Worm (Caenorhabditis elegans) whole organism, L3 larva: ENCODE measurements around the gene sru-40.
A peak's percentile ranks its signal among the peaks of the same experiment; 100 is the strongest.

Experiments
- aly-2 ChIP-seq: fragments of 150-350 bp; optimal IDR thresholded peaks from 2 replicates; lab custom pipeline; 2014; ENCODE audit warnings: missing biosample characterization, missing genetic modification characterization
- ama-1 ChIP-seq: fragments of 150-350 bp; optimal IDR thresholded peaks from 2 replicates; lab custom pipeline; 2018
- ceh-28 ChIP-seq: fragments of 150-350 bp; optimal IDR thresholded peaks from 2 replicates; lab custom pipeline; 2014; ENCODE audit warnings: missing biosample characterization, missing genetic modification reagents, missing genetic modification characterization
- daf-12 ChIP-seq: fragments of 150-350 bp; optimal IDR thresholded peaks from 2 replicates; lab custom pipeline; 2014; ENCODE audit warnings: missing biosample characterization, missing genetic modification reagents, missing genetic modification characterization
- egl-27 ChIP-seq: sonication (generic microtip); optimal IDR thresholded peaks from 4 replicates; lab custom pipeline; 2017; ENCODE audit warnings: missing biosample characterization, missing genetic modification reagents, missing genetic modification characterization
- elt-2 ChIP-seq: sonication (generic microtip); optimal IDR thresholded peaks from 2 replicates; lab custom pipeline; 2016; ENCODE audit warnings: missing genetic modification reagents, mild to moderate bottlenecking, missing genetic modification characterization, missing compliant biosample characterization
- fkh-10 ChIP-seq: sonication (generic microtip); optimal IDR thresholded peaks from 2 replicates; lab custom pipeline; 2017; ENCODE audit warnings: missing biosample characterization, missing genetic modification reagents, missing genetic modification characterization
- jun-1 ChIP-seq: fragments of 150-350 bp; optimal IDR thresholded peaks from 2 replicates; lab custom pipeline; 2014; ENCODE audit warnings: missing biosample characterization, missing genetic modification reagents, missing genetic modification characterization
- lin-15B ChIP-seq: fragments of 150-350 bp; optimal IDR thresholded peaks from 2 replicates; lab custom pipeline; 2014; ENCODE audit warnings: missing biosample characterization, missing genetic modification characterization
- lin-39 ChIP-seq: fragments of 150-350 bp; optimal IDR thresholded peaks from 2 replicates; lab custom pipeline; 2018; ENCODE audit warnings: missing biosample characterization, missing genetic modification reagents, missing genetic modification characterization
- lsy-12 ChIP-seq: sonication (generic microtip); optimal IDR thresholded peaks from 2 replicates; lab custom pipeline; 2016; ENCODE audit warnings: mild to moderate bottlenecking, missing genetic modification characterization, missing compliant biosample characterization
- mml-1 ChIP-seq: fragments of 150-350 bp; sonication (generic microtip); optimal IDR thresholded peaks from 3 replicates; lab custom pipeline; 2014; ENCODE audit warnings: missing biosample characterization, missing genetic modification characterization
- nhr-28 ChIP-seq: fragments of 150-350 bp; optimal IDR thresholded peaks from 2 replicates; lab custom pipeline; 2014; ENCODE audit warnings: missing biosample characterization, missing genetic modification characterization
- nhr-43 ChIP-seq: sonication (generic microtip); optimal IDR thresholded peaks from 2 replicates; lab custom pipeline; 2016; ENCODE audit warnings: mild to moderate bottlenecking, missing genetic modification characterization, missing compliant biosample characterization; ENCODE audit not compliant: poor library complexity, severe bottlenecking
- nhr-67 ChIP-seq: fragments of 150-350 bp; optimal IDR thresholded peaks from 2 replicates; lab custom pipeline; 2014; ENCODE audit warnings: missing biosample characterization, missing genetic modification characterization
- nhr-76 ChIP-seq: fragments of 150-350 bp; sonication (generic microtip); optimal IDR thresholded peaks from 5 replicates; lab custom pipeline; 2014; ENCODE audit warnings: missing biosample characterization, missing genetic modification characterization
- nhr-77 ChIP-seq: fragments of 150-350 bp; optimal IDR thresholded peaks from 2 replicates; lab custom pipeline; 2014; ENCODE audit warnings: missing biosample characterization, missing genetic modification characterization
- sea-2 ChIP-seq: fragments of 150-350 bp; sonication (generic microtip); optimal IDR thresholded peaks from 4 replicates; lab custom pipeline; 2014; ENCODE audit warnings: missing biosample characterization, missing genetic modification reagents, missing genetic modification characterization
- skn-1 ChIP-seq: fragments of 150-350 bp; optimal IDR thresholded peaks from 2 replicates; lab custom pipeline; 2014; ENCODE audit warnings: missing biosample characterization, missing genetic modification characterization
- snpc-4 ChIP-seq: fragments of 150-350 bp; optimal IDR thresholded peaks from 2 replicates; lab custom pipeline; 2014; ENCODE audit warnings: missing biosample characterization, missing genetic modification characterization
- tbx-2 ChIP-seq: sonication (generic microtip); optimal IDR thresholded peaks from 2 replicates; lab custom pipeline; 2016; ENCODE audit warnings: mild to moderate bottlenecking, missing genetic modification characterization, missing compliant biosample characterization
- unc-39 ChIP-seq: sonication (generic microtip); optimal IDR thresholded peaks from 4 replicates; lab custom pipeline; 2017; ENCODE audit warnings: missing biosample characterization, missing genetic modification characterization
- ztf-11 ChIP-seq: fragments of 150-350 bp; optimal IDR thresholded peaks from 2 replicates; lab custom pipeline; 2014; ENCODE audit warnings: missing biosample characterization, missing genetic modification characterization
- ztf-4 ChIP-seq: fragments of 150-350 bp; optimal IDR thresholded peaks from 2 replicates; lab custom pipeline; 2014; ENCODE audit warnings: missing biosample characterization, missing genetic modification characterization

The sru-40 gene

ce11 chrV:9789657-9790261, 44.0 kb downstream of the sru-40 start, which contains the start of gene ztf-7 (continued):
- peak; percentile 80 for TF ChIP-seq ceh-28 (tag; lab: Kevin White, UChicago)

ce11 chrV:9786721-9787131, 47.1 kb downstream of the sru-40 start, which contains the start of gene F46B6.6:
TSS of gene F46B6.6 (minus strand) at chrV:9786868.
- TF ChIP-seq fkh-10 (GFP tag; lab: Kevin White, UChicago) (no peak), tbx-2 (tag; lab: Kevin White, UChicago) (no peak), elt-2 (tag; lab: Kevin White, UChicago) (peak; percentile 21), nhr-43 (tag; lab: Kevin White, UChicago) (peak; percentile 49), mml-1 (tag; lab: Kevin White, UChicago) (no peak), ama-1 (lab: Kevin White, UChicago) (peak; percentile 80), daf-12 (tag; lab: Kevin White, UChicago) (no peak), jun-1 (tag; lab: Kevin White, UChicago) (no peak), sea-2 (GFP tag; lab: Kevin White, UChicago) (no peak), nhr-67 (no peak), snpc-4 (tag; lab: Kevin White, UChicago) (no peak)

- TF ChIP-seq nhr-67 (no peak), lin-15B (tag; lab: Kevin White, UChicago) (no peak), ceh-28 (tag; lab: Kevin White, UChicago) (no peak), skn-1 (tag; lab: Kevin White, UChicago) (no peak), nhr-28 (no peak), unc-39 (no peak), egl-27 (no peak), daf-12 (tag; lab: Kevin White, UChicago) (no peak), nhr-76 (tag; lab: Kevin White, UChicago) (no peak), lsy-12 (tag; lab: Kevin White, UChicago) (no peak), aly-2 (tag; lab: Kevin White, UChicago) (no peak), nhr-77 (no peak), ztf-4 (no peak), ztf-11 (no peak), lin-39 (tag; lab: Kevin White, UChicago) (no peak), fkh-10 (GFP tag; lab: Kevin White, UChicago) (no peak)
Measured at ce11 chrV:9784215-9784614, 49.6 kb downstream of the sru-40 start.

ce11 chrV:9782969-9783368, 50.8 kb downstream of the sru-40 start, which contains the start of gene F46B6.5:
TSS of gene F46B6.5 (minus strand) at chrV:9783069.
- TF ChIP-seq nhr-28 (no peak), fkh-10 (GFP tag; lab: Kevin White, UChicago) (no peak), nhr-76 (tag; lab: Kevin White, UChicago) (no peak)
